Fruit fly (Drosophila melanogaster) whole organism, embryonic: ENCODE results near the gene CG43078.

ENCODE experiments used
- Adf1 ChIP-seq: fragments of 200-800 bp; sonication (Bioruptor generic); IDR thresholded peaks from 2 replicates; pipeline ENCODE4 v1.3.6; 2022; ENCODE audit warnings: missing biosample characterization, missing genetic modification characterization
- Asciz ChIP-seq: fragments of 200-800 bp; sonication (Bioruptor generic); optimal IDR thresholded peaks from 2 replicates; lab custom pipeline; 2017; ENCODE audit warnings: missing biosample characterization, mild to moderate bottlenecking, missing genetic modification characterization, missing genetic modification reagents
- CG10654 ChIP-seq: fragments of 200-800 bp; sonication (Bioruptor generic); optimal IDR thresholded peaks from 2 replicates; lab custom pipeline; 2016; ENCODE audit warnings: missing biosample characterization, missing genetic modification characterization
- CG11085 ChIP-seq: fragments of 200-800 bp; sonication (Bioruptor generic); IDR thresholded peaks from 2 replicates; pipeline ENCODE4 v1.3.6; 2022; ENCODE audit warnings: missing biosample characterization, missing genetic modification characterization
- CG11504 ChIP-seq: fragments of 200-800 bp; sonication (Bioruptor generic); optimal IDR thresholded peaks from 3 replicates; lab custom pipeline; 2019; ENCODE audit warnings: missing biosample characterization, mild to moderate bottlenecking, missing genetic modification characterization, moderate library complexity
- CG12236 ChIP-seq: fragments of 200-800 bp; sonication (Bioruptor generic); optimal IDR thresholded peaks from 2 replicates; lab custom pipeline; 2016; ENCODE audit warnings: missing biosample characterization, missing genetic modification characterization
- CG1529 ChIP-seq: fragments of 200-800 bp; sonication (Bioruptor generic); optimal IDR thresholded peaks from 3 replicates; lab custom pipeline; 2018; ENCODE audit warnings: missing biosample characterization, missing genetic modification characterization
- CG17328 ChIP-seq: fragments of 200-800 bp; sonication (Bioruptor generic); IDR thresholded peaks from 2 replicates; pipeline ENCODE4 v1.3.6; 2022; ENCODE audit warnings: missing biosample characterization, missing genetic modification characterization
- CG17359 ChIP-seq: fragments of 200-800 bp; sonication (Bioruptor generic); optimal IDR thresholded peaks from 3 replicates; lab custom pipeline; 2018; ENCODE audit warnings: missing biosample characterization, mild to moderate bottlenecking, missing genetic modification characterization, moderate library complexity
- CG1832 ChIP-seq: fragments of 200-800 bp; sonication (Bioruptor generic); optimal IDR thresholded peaks from 2 replicates; lab custom pipeline; 2017; ENCODE audit warnings: missing biosample characterization, mild to moderate bottlenecking, missing genetic modification characterization, inconsistent platforms
- CG2116 ChIP-seq: fragments of 200-800 bp; sonication (Bioruptor generic); optimal IDR thresholded peaks from 3 replicates; lab custom pipeline; 2018; ENCODE audit warnings: missing biosample characterization, mild to moderate bottlenecking, missing genetic modification characterization
- CG4707 ChIP-seq: fragments of 200-800 bp; sonication (Bioruptor generic); optimal IDR thresholded peaks from 2 replicates; lab custom pipeline; 2018; ENCODE audit warnings: missing biosample characterization, mild to moderate bottlenecking, missing genetic modification characterization, moderate library complexity
- CG6765 ChIP-seq: fragments of 200-800 bp; sonication (Bioruptor generic); optimal IDR thresholded peaks from 3 replicates; lab custom pipeline; 2017; ENCODE audit warnings: missing biosample characterization, mild to moderate bottlenecking, missing genetic modification characterization
- CG7928 ChIP-seq: fragments of 200-800 bp; sonication (Bioruptor generic); optimal IDR thresholded peaks from 2 replicates; lab custom pipeline; 2017; ENCODE audit warnings: missing biosample characterization, mild to moderate bottlenecking, missing genetic modification characterization
- CG8281 ChIP-seq: fragments of 200-800 bp; sonication (Bioruptor generic); optimal IDR thresholded peaks from 2 replicates; lab custom pipeline; 2018; ENCODE audit warnings: missing biosample characterization, mild to moderate bottlenecking, missing genetic modification characterization, moderate library complexity
- CTCF ChIP-seq: fragments of 200-800 bp; sonication (Bioruptor generic); optimal IDR thresholded peaks from 2 replicates; lab custom pipeline; 2017; ENCODE audit warnings: missing biosample characterization, mild to moderate bottlenecking, missing genetic modification characterization, moderate library complexity
- CrebB ChIP-seq: fragments of 200-800 bp; sonication (Bioruptor generic); optimal IDR thresholded peaks from 3 replicates; lab custom pipeline; 2018; ENCODE audit warnings: missing biosample characterization, mild to moderate bottlenecking, missing genetic modification characterization
- Deaf1 ChIP-seq: fragments of 200-800 bp; optimal IDR thresholded peaks from 3 replicates; lab custom pipeline; 2019; ENCODE audit warnings: missing biosample characterization, mild to moderate bottlenecking, missing genetic modification characterization, moderate library complexity
- Ets65A ChIP-seq: fragments of 200-800 bp; sonication (Bioruptor generic); peaks from one replicate; lab custom pipeline; 2016; ENCODE audit warnings: missing biosample characterization, missing genetic modification characterization
- HHEX ChIP-seq: fragments of 200-800 bp; sonication (Bioruptor generic); optimal IDR thresholded peaks from 3 replicates; lab custom pipeline; 2017; ENCODE audit warnings: missing biosample characterization, mild to moderate bottlenecking, missing genetic modification characterization, missing genetic modification reagents
- HLHmδ ChIP-seq: fragments of 200-800 bp; sonication (Bioruptor generic); optimal IDR thresholded peaks from 2 replicates; lab custom pipeline; 2018; ENCODE audit warnings: missing biosample characterization, mild to moderate bottlenecking, missing genetic modification characterization, moderate library complexity
- Med ChIP-seq: fragments of 200-800 bp; sonication (Bioruptor generic); peaks from one replicate; lab custom pipeline; 2016; ENCODE audit warnings: missing biosample characterization, missing genetic modification characterization, mild to moderate bottlenecking, inconsistent platforms, moderate library complexity
- Mrtf ChIP-seq: fragments of 200-800 bp; sonication (Bioruptor generic); IDR thresholded peaks from 3 replicates; pipeline ENCODE4 v1.3.6; 2022; ENCODE audit warnings: missing biosample characterization, missing genetic modification characterization
- Nf-YB ChIP-seq: fragments of 200-800 bp; sonication (Bioruptor generic); optimal IDR thresholded peaks from 3 replicates; lab custom pipeline; 2019; ENCODE audit warnings: missing biosample characterization, mild to moderate bottlenecking, missing genetic modification characterization, moderate library complexity
- Nf-YC ChIP-seq: fragments of 200-800 bp; optimal IDR thresholded peaks from 3 replicates; lab custom pipeline; 2019; ENCODE audit warnings: missing biosample characterization, mild to moderate bottlenecking, missing genetic modification characterization, moderate library complexity
- PHDP ChIP-seq: fragments of 200-800 bp; sonication (Bioruptor generic); optimal IDR thresholded peaks from 3 replicates; lab custom pipeline; 2018; ENCODE audit warnings: missing biosample characterization, mild to moderate bottlenecking, missing genetic modification characterization, moderate library complexity
- Ptx1 ChIP-seq: fragments of 200-800 bp; sonication (Bioruptor generic); IDR thresholded peaks from 2 replicates; pipeline ENCODE4 v1.3.6; 2022; ENCODE audit warnings: missing biosample characterization, missing genetic modification characterization
- TFAM ChIP-seq: fragments of 200-800 bp; sonication (Bioruptor generic); optimal IDR thresholded peaks from 2 replicates; lab custom pipeline; 2017; ENCODE audit warnings: missing biosample characterization, missing genetic modification characterization, inconsistent platforms
- Taf1 ChIP-seq: fragments of 200-800 bp; sonication (Bioruptor generic); IDR thresholded peaks from 2 replicates; pipeline ENCODE4 v1.3.6; 2022; ENCODE audit warnings: missing biosample characterization, missing genetic modification characterization
- Trl ChIP-seq, 3 experiments: fragments of >200 bp in 2 of 3; fragments of 200-800 bp in 1 of 3; sonication (Bioruptor generic) in 1 of 3; optimal IDR thresholded peaks; 2 replicates in 1 of 3; 3 replicates in 2 of 3; lab custom pipeline; 2016 to 2017; ENCODE audit warnings: missing biosample characterization in 1 of 3, missing genetic modification characterization in 1 of 3
- bigmax ChIP-seq: fragments of 200-800 bp; sonication (Bioruptor generic); optimal IDR thresholded peaks from 2 replicates; lab custom pipeline; 2018; ENCODE audit warnings: missing biosample characterization, mild to moderate bottlenecking, missing genetic modification characterization
- cg ChIP-seq: fragments of 200-800 bp; sonication (Bioruptor generic); optimal IDR thresholded peaks from 3 replicates; lab custom pipeline; 2019; ENCODE audit warnings: missing biosample characterization, mild to moderate bottlenecking, missing genetic modification characterization, moderate library complexity
- chn ChIP-seq: fragments of 200-800 bp; sonication (Bioruptor generic); optimal IDR thresholded peaks from 2 replicates; lab custom pipeline; 2016; ENCODE audit warnings: missing biosample characterization, missing genetic modification characterization
- en ChIP-seq: fragments of 200-800 bp; sonication (Bioruptor generic); optimal IDR thresholded peaks from 2 replicates; lab custom pipeline; 2016; ENCODE audit warnings: missing biosample characterization, missing genetic modification characterization
- ewg ChIP-seq: fragments of 200-800 bp; sonication (Bioruptor generic); optimal IDR thresholded peaks from 3 replicates; lab custom pipeline; 2017; ENCODE audit warnings: mild to moderate bottlenecking, missing biosample characterization, missing genetic modification reagents, missing genetic modification characterization
- gsb ChIP-seq: fragments of 200-800 bp; sonication (Bioruptor generic); IDR thresholded peaks from 2 replicates; pipeline ENCODE4 v1.3.6; 2022; ENCODE audit warnings: missing biosample characterization, missing genetic modification characterization
- insv ChIP-seq, 2 experiments: fragments of 200-800 bp; sonication (Bioruptor generic); optimal IDR thresholded peaks; 3 replicates each; lab custom pipeline; 2016 to 2018; ENCODE audit warnings: missing biosample characterization in 2 of 2, missing genetic modification characterization in 2 of 2
- lilli ChIP-seq: fragments of 200-800 bp; sonication (Bioruptor generic); optimal IDR thresholded peaks from 3 replicates; lab custom pipeline; 2016; ENCODE audit warnings: missing biosample characterization, missing genetic modification characterization
- nerfin-1 ChIP-seq: fragments of 200-800 bp; sonication (Bioruptor generic); optimal IDR thresholded peaks from 3 replicates; lab custom pipeline; 2019; ENCODE audit warnings: missing biosample characterization, mild to moderate bottlenecking, missing genetic modification characterization, moderate library complexity
- onecut ChIP-seq: fragments of 200-800 bp; sonication (Bioruptor generic); IDR thresholded peaks from 2 replicates; pipeline ENCODE4 v1.3.6; 2022; ENCODE audit warnings: missing biosample characterization, missing genetic modification characterization
- pros ChIP-seq: fragments of 200-800 bp; sonication (Bioruptor generic); optimal IDR thresholded peaks from 3 replicates; lab custom pipeline; 2019; ENCODE audit warnings: missing biosample characterization, mild to moderate bottlenecking, missing genetic modification characterization, moderate library complexity
- sens ChIP-seq: fragments of 200-800 bp; sonication (Bioruptor generic); peaks from one replicate; lab custom pipeline; 2016; ENCODE audit warnings: missing biosample characterization, missing genetic modification characterization
- seq ChIP-seq: fragments of 200-800 bp; sonication (Bioruptor generic); IDR thresholded peaks from 2 replicates; pipeline ENCODE4 v1.3.6; 2022; ENCODE audit warnings: missing biosample characterization, missing genetic modification characterization
- sima ChIP-seq: fragments of 200-800 bp; sonication (Bioruptor generic); optimal IDR thresholded peaks from 2 replicates; lab custom pipeline; 2016; ENCODE audit warnings: missing biosample characterization, missing genetic modification characterization
- tll ChIP-seq, 2 experiments: fragments of 200-800 bp in 1 of 2; fragments of >200 bp in 1 of 2; sonication (Bioruptor generic) in 1 of 2; optimal IDR thresholded peaks; 2 replicates each; lab custom pipeline; 2017 to 2019; ENCODE audit warnings: missing biosample characterization in 2 of 2, missing genetic modification characterization in 2 of 2, mild to moderate bottlenecking in 1 of 2, moderate library complexity in 1 of 2
- trh ChIP-seq: fragments of 200-800 bp; sonication (Bioruptor generic); optimal IDR thresholded peaks from 2 replicates; lab custom pipeline; 2016; ENCODE audit warnings: missing biosample characterization, missing genetic modification characterization
- vfl ChIP-seq: fragments of 200-800 bp; sonication (Bioruptor generic); optimal IDR thresholded peaks from 2 replicates; lab custom pipeline; 2016; ENCODE audit warnings: missing biosample characterization, missing genetic modification characterization

Gene CG43078

dm6 chr3L:8554024-8554642 is 22.5 kb upstream of the CG43078 start (continued):
- TF ChIP-seq sima (GFP tag; lab: Kevin White, UChicago), result no peak
- TF ChIP-seq Mrtf (GFP tag; lab: Robert Waterston, UW), result no peak
- TF ChIP-seq en (GFP tag; lab: Kevin White, UChicago), result no peak
- no peak for TF ChIP-seq CG7928 (GFP tag; lab: Kevin White, UChicago)
- no peak for TF ChIP-seq CG8281 (tag; lab: Kevin White, UChicago)
- TF ChIP-seq CG4707 (GFP tag; lab: Kevin White, UChicago), result no peak
- TF ChIP-seq CG17359, result no peak
- no peak for TF ChIP-seq CG11085 (GFP tag; lab: Robert Waterston, UW)

- TF ChIP-seq cg (peak; percentile 36), TFAM (GFP tag; lab: Kevin White, UChicago) (no peak), Ptx1 (GFP tag; lab: Robert Waterston, UW) (no peak), CG1832 (GFP tag; lab: Kevin White, UChicago) (peak; percentile 34), sens (GFP tag; lab: Kevin White, UChicago) (peak; percentile 28), Deaf1 (tag; lab: Kevin White, UChicago) (peak; percentile 24), CG10654 (no peak), seq (GFP tag; lab: Robert Waterston, UW) (peak; percentile 44; the same call in 1 of the 2 replicates), nerfin-1 (peak; percentile 78), ewg (GFP tag; lab: Kevin White, UChicago) (peak; percentile 74), PHDP (tag; lab: Kevin White, UChicago) (no peak), bigmax (GFP tag; lab: Kevin White, UChicago) (no peak), Nf-YB (GFP tag; lab: Kevin White, UChicago) (peak; percentile 87), CG1529 (no peak), Asciz (no peak), chn (no peak), onecut (GFP tag; lab: Robert Waterston, UW) (no peak), Nf-YC (tag; lab: Kevin White, UChicago) (peak; percentile 89), tll (GFP tag; optimal IDR thresholded peaks at IDR 0.05; lab: Kevin White, UChicago) (peak in 1 of 2 experiments; percentile 28), gsb (GFP tag; lab: Robert Waterston, UW) (no peak), pros (GFP tag; lab: Kevin White, UChicago) (peak; percentile 68)
Observed at dm6 chr3L:8557018-8557417, 19.6 kb upstream of the CG43078 start.

- no peak for TF ChIP-seq Taf1 (GFP tag; lab: Robert Waterston, UW)
- TF ChIP-seq ewg (GFP tag; lab: Kevin White, UChicago), result peak; percentile 93
- TF ChIP-seq CG12236 (GFP tag; lab: Kevin White, UChicago), result no peak
- TF ChIP-seq CrebB (tag; lab: Kevin White, UChicago), result no peak
- TF ChIP-seq CTCF (GFP tag; lab: Kevin White, UChicago), result peak; percentile 44
- TF ChIP-seq pros (GFP tag; lab: Kevin White, UChicago), result peak; percentile 54
- peak; percentile 13; the same call in 1 of the 2 replicates for TF ChIP-seq CG17328 (GFP tag; lab: Robert Waterston, UW)
- no peak for TF ChIP-seq CG11504
- TF ChIP-seq vfl, result no peak
- TF ChIP-seq trh (GFP tag; lab: Kevin White, UChicago), result no peak
- TF ChIP-seq HHEX (GFP tag; lab: Kevin White, UChicago), result no peak
- no peak for TF ChIP-seq CG2116
- TF ChIP-seq Adf1 (GFP tag; lab: Robert Waterston, UW), result peak; percentile 64; the same call in 1 of the 2 replicates
- TF ChIP-seq Trl (optimal IDR thresholded peaks at IDR 0.05; lab: Kevin White, UChicago), result peak; percentile 63 to 66
- TF ChIP-seq Trl (GFP tag; optimal IDR thresholded peaks at IDR 0.05; lab: Kevin White, UChicago), result peak; percentile 10
- TF ChIP-seq nerfin-1, result peak; percentile 18
- TF ChIP-seq Med, result peak; percentile 82
- peak; percentile 88 for TF ChIP-seq seq (GFP tag; lab: Robert Waterston, UW)
- peak; percentile 33 for TF ChIP-seq Deaf1 (tag; lab: Kevin White, UChicago)
- peak; percentile 23 for TF ChIP-seq HLHmδ
- peak; percentile 51 for TF ChIP-seq Ets65A (GFP tag; lab: Kevin White, UChicago)
- TF ChIP-seq CG6765 (GFP tag; lab: Kevin White, UChicago), result peak; percentile 6
- TF ChIP-seq insv (GFP tag; optimal IDR thresholded peaks at IDR 0.05; lab: Kevin White, UChicago), result no peak
- TF ChIP-seq lilli (GFP tag; lab: Kevin White, UChicago), result no peak
Observed at dm6 chr3L:8559754-8560328, 16.8 kb upstream of the CG43078 start.
